Fruit fly (Drosophila melanogaster) whole organism, embryonic: ENCODE data around the gene CG8837.

Experiments used
- Atf6 ChIP-seq: fragments of 200-800 bp; sonication (Bioruptor generic); IDR thresholded peaks from 2 replicates; pipeline ENCODE4 v1.3.6; 2022; ENCODE audit warnings: missing biosample characterization, missing genetic modification characterization
- BtbVII ChIP-seq: fragments of 200-800 bp; sonication (Bioruptor generic); optimal IDR thresholded peaks from 3 replicates; lab custom pipeline; 2017; ENCODE audit warnings: missing biosample characterization, mild to moderate bottlenecking, missing genetic modification characterization
- CG10209 ChIP-seq: fragments of 200-800 bp; sonication (Bioruptor generic); optimal IDR thresholded peaks from 3 replicates; lab custom pipeline; 2017; ENCODE audit warnings: missing biosample characterization, mild to moderate bottlenecking, missing genetic modification characterization, missing genetic modification reagents
- CG10274 ChIP-seq: fragments of 200-800 bp; sonication (Bioruptor generic); optimal IDR thresholded peaks from 3 replicates; lab custom pipeline; 2017; ENCODE audit warnings: missing biosample characterization, mild to moderate bottlenecking, missing genetic modification characterization
- CG10565 ChIP-seq: fragments of 200-800 bp; sonication (Bioruptor generic); optimal IDR thresholded peaks from 3 replicates; lab custom pipeline; 2016; ENCODE audit warnings: missing biosample characterization, mild to moderate bottlenecking, missing genetic modification characterization
- CG12769 ChIP-seq: fragments of 200-800 bp; sonication (Bioruptor generic); optimal IDR thresholded peaks from 2 replicates; lab custom pipeline; 2019; ENCODE audit warnings: missing biosample characterization, mild to moderate bottlenecking, missing genetic modification characterization, moderate library complexity
- CG13775 ChIP-seq: fragments of 200-800 bp; sonication (Bioruptor generic); optimal IDR thresholded peaks from 3 replicates; lab custom pipeline; 2017; ENCODE audit warnings: missing biosample characterization, mild to moderate bottlenecking, missing genetic modification characterization
- CG14050 ChIP-seq: fragments of 200-800 bp; sonication (Bioruptor generic); IDR thresholded peaks from 3 replicates; pipeline ENCODE4 v1.3.6; 2022; ENCODE audit warnings: missing biosample characterization, missing genetic modification characterization
- CG14710 ChIP-seq: fragments of 200-800 bp; sonication (Bioruptor generic); optimal IDR thresholded peaks from 3 replicates; lab custom pipeline; 2019; ENCODE audit warnings: missing biosample characterization, mild to moderate bottlenecking, missing genetic modification characterization, moderate library complexity
- CG17359 ChIP-seq: fragments of 200-800 bp; sonication (Bioruptor generic); optimal IDR thresholded peaks from 3 replicates; lab custom pipeline; 2018; ENCODE audit warnings: missing biosample characterization, mild to moderate bottlenecking, missing genetic modification characterization, moderate library complexity
- CG18011 ChIP-seq: fragments of 200-800 bp; sonication (Bioruptor generic); optimal IDR thresholded peaks from 2 replicates; lab custom pipeline; 2017; ENCODE audit warnings: missing biosample characterization, missing genetic modification characterization, mild to moderate bottlenecking, moderate library complexity, missing genotype
- CG32772 ChIP-seq: fragments of 200-800 bp; sonication (Bioruptor generic); IDR thresholded peaks from 2 replicates; pipeline ENCODE4 v1.3.6; 2022; ENCODE audit warnings: missing biosample characterization, missing genetic modification characterization
- CG3726 ChIP-seq: fragments of 200-800 bp; sonication (Bioruptor generic); IDR thresholded peaks from 3 replicates; pipeline ENCODE4, ENCODE4 v1.3.6; 2022; ENCODE audit warnings: missing biosample characterization, missing genetic modification characterization
- CG4424 ChIP-seq: fragments of 200-800 bp; sonication (Bioruptor generic); optimal IDR thresholded peaks from 3 replicates; lab custom pipeline; 2016; ENCODE audit warnings: missing biosample characterization, missing genetic modification characterization
- CG6854 ChIP-seq: fragments of 200-800 bp; sonication (Bioruptor generic); optimal IDR thresholded peaks from 3 replicates; lab custom pipeline; 2017; ENCODE audit warnings: missing biosample characterization, mild to moderate bottlenecking, missing genetic modification characterization
- CG7987 ChIP-seq: fragments of 200-800 bp; sonication (Bioruptor generic); optimal IDR thresholded peaks from 2 replicates; lab custom pipeline; 2018; ENCODE audit warnings: missing biosample characterization, mild to moderate bottlenecking, missing genetic modification characterization, moderate library complexity
- Dbx ChIP-seq: fragments of 200-800 bp; sonication (Bioruptor generic); IDR thresholded peaks from 3 replicates; pipeline ENCODE4 v1.3.6; 2022; ENCODE audit warnings: missing biosample characterization, missing genetic modification characterization
- Dip2 ChIP-seq: fragments of 200-800 bp; sonication (Bioruptor generic); IDR thresholded peaks from 2 replicates; pipeline ENCODE4 v1.3.6; 2022; ENCODE audit warnings: missing biosample characterization, missing genetic modification characterization
- Dip3 ChIP-seq: fragments of 200-800 bp; sonication (Bioruptor generic); optimal IDR thresholded peaks from 3 replicates; lab custom pipeline; 2016; ENCODE audit warnings: missing biosample characterization, missing genetic modification characterization
- Eip74EF ChIP-seq, 2 experiments: fragments of 200-800 bp in 1 of 2; fragments of >200 bp in 1 of 2; sonication (Bioruptor generic) in 1 of 2; optimal IDR thresholded peaks; 2 replicates each; lab custom pipeline; 2017 to 2019; ENCODE audit warnings: missing biosample characterization in 2 of 2, missing genetic modification characterization in 2 of 2, mild to moderate bottlenecking in 1 of 2, moderate library complexity in 1 of 2
- Gsc ChIP-seq: fragments of 200-800 bp; sonication (Bioruptor generic); IDR thresholded peaks from 2 replicates; pipeline ENCODE4 v1.3.6; 2022; ENCODE audit warnings: missing biosample characterization, missing genetic modification characterization
- Gug ChIP-seq: fragments of 200-800 bp; sonication (Bioruptor generic); IDR thresholded peaks from 4 replicates; pipeline ENCODE4 v1.3.6; 2022; ENCODE audit warnings: missing biosample characterization, missing genetic modification characterization
- H15 ChIP-seq: fragments of 200-800 bp; sonication (Bioruptor generic); IDR thresholded peaks from 3 replicates; pipeline ENCODE4 v1.3.6; 2022; ENCODE audit warnings: missing biosample characterization, missing genetic modification characterization
- Hr78 ChIP-seq, 2 experiments: fragments of 200-800 bp in 1 of 2; fragments of >200 bp in 1 of 2; sonication (Bioruptor generic) in 1 of 2; optimal IDR thresholded peaks; 2 replicates each; lab custom pipeline; 2017 to 2019; ENCODE audit warnings: missing biosample characterization in 2 of 2, missing genetic modification characterization in 2 of 2, mild to moderate bottlenecking in 1 of 2, moderate library complexity in 1 of 2
- Jarid2 ChIP-seq: fragments of 200-800 bp; sonication (Bioruptor generic); optimal IDR thresholded peaks from 3 replicates; lab custom pipeline; 2017; ENCODE audit warnings: mild to moderate bottlenecking, missing biosample characterization, missing genetic modification reagents, missing genetic modification characterization
- Lim3 ChIP-seq: fragments of 200-800 bp; sonication (Bioruptor generic); IDR thresholded peaks from 2 replicates; pipeline ENCODE4 v1.3.6; 2022; ENCODE audit warnings: missing biosample characterization, missing genetic modification characterization
- MBD-R2 ChIP-seq: fragments of 200-800 bp; sonication (Bioruptor generic); IDR thresholded peaks from 2 replicates; pipeline ENCODE4 v1.3.6; 2022; ENCODE audit warnings: missing biosample characterization, missing genetic modification characterization
- Sry-δ ChIP-seq: fragments of 200-800 bp; sonication (Bioruptor generic); optimal IDR thresholded peaks from 2 replicates; lab custom pipeline; 2016; ENCODE audit warnings: missing biosample characterization, missing genetic modification characterization
- ap ChIP-seq: fragments of 200-800 bp; sonication (Bioruptor generic); IDR thresholded peaks from 2 replicates; pipeline ENCODE4 v1.3.6; 2022; ENCODE audit warnings: missing biosample characterization, missing genetic modification characterization
- ash1 ChIP-seq: fragments of 200-800 bp; sonication (Bioruptor generic); optimal IDR thresholded peaks from 2 replicates; lab custom pipeline; 2018; ENCODE audit warnings: missing biosample characterization, mild to moderate bottlenecking, missing genetic modification characterization
- dysf ChIP-seq: fragments of 200-800 bp; sonication (Bioruptor generic); IDR thresholded peaks from 3 replicates; pipeline ENCODE4 v1.3.6; 2022; ENCODE audit warnings: missing biosample characterization, missing genetic modification characterization
- exex ChIP-seq: fragments of 200-800 bp; sonication (Bioruptor generic); optimal IDR thresholded peaks from 4 replicates; lab custom pipeline; 2018; ENCODE audit warnings: missing biosample characterization, mild to moderate bottlenecking, missing genetic modification characterization, moderate library complexity
- fu2 ChIP-seq: fragments of 200-800 bp; sonication (Bioruptor generic); optimal IDR thresholded peaks from 2 replicates; lab custom pipeline; 2016; ENCODE audit warnings: missing biosample characterization, missing genetic modification characterization
- gcm ChIP-seq: fragments of 200-800 bp; sonication (Bioruptor generic); optimal IDR thresholded peaks from 2 replicates; lab custom pipeline; 2019; ENCODE audit warnings: missing biosample characterization, mild to moderate bottlenecking, missing genetic modification characterization, moderate library complexity
- jigr1 ChIP-seq: fragments of 200-800 bp; sonication (Bioruptor generic); IDR thresholded peaks from 3 replicates; pipeline ENCODE4 v1.3.6; 2022; ENCODE audit warnings: missing biosample characterization, missing genetic modification characterization
- ken ChIP-seq: fragments of 200-800 bp; sonication (Bioruptor generic); IDR thresholded peaks from 3 replicates; pipeline ENCODE4 v1.3.6; 2022; ENCODE audit warnings: missing biosample characterization, missing genetic modification characterization
- lilli ChIP-seq: fragments of 200-800 bp; sonication (Bioruptor generic); optimal IDR thresholded peaks from 3 replicates; lab custom pipeline; 2016; ENCODE audit warnings: missing biosample characterization, missing genetic modification characterization
- pan ChIP-seq, 4 experiments: fragments of >200 bp in 3 of 4; fragments of 200-800 bp in 1 of 4; sonication (Bioruptor generic) in 1 of 4; optimal IDR thresholded peaks in 3 of 4; IDR thresholded peaks in 1 of 4; 2 replicates each; pipeline versions ENCODE4 v1.3.6 to Lab custom; 2017 to 2022; ENCODE audit warnings: missing biosample characterization in 2 of 4, missing genetic modification characterization in 2 of 4, mixed read lengths in 1 of 4
- pb ChIP-seq: fragments of 200-800 bp; sonication (Bioruptor generic); optimal IDR thresholded peaks from 3 replicates; lab custom pipeline; 2016; ENCODE audit warnings: missing biosample characterization, missing genetic modification characterization
- pfk ChIP-seq: fragments of 200-800 bp; sonication (Bioruptor generic); optimal IDR thresholded peaks from 2 replicates; lab custom pipeline; 2018; ENCODE audit warnings: missing biosample characterization, mild to moderate bottlenecking, missing genetic modification characterization, moderate library complexity
- pita ChIP-seq: fragments of 200-800 bp; sonication (Bioruptor generic); optimal IDR thresholded peaks from 2 replicates; lab custom pipeline; 2017; ENCODE audit warnings: missing biosample characterization, mild to moderate bottlenecking, missing genetic modification characterization
- prd ChIP-seq, 3 experiments: fragments of >200 bp in 2 of 3; fragments of 200-800 bp in 1 of 3; sonication (Bioruptor generic) in 1 of 3; optimal IDR thresholded peaks in 2 of 3; IDR thresholded peaks in 1 of 3; 2 replicates in 2 of 3; 3 replicates in 1 of 3; pipeline versions ENCODE4 v1.3.6 to Lab custom; 2017 to 2022; ENCODE audit warnings: missing biosample characterization in 1 of 3, missing genetic modification characterization in 1 of 3
- pros ChIP-seq: fragments of 200-800 bp; sonication (Bioruptor generic); optimal IDR thresholded peaks from 3 replicates; lab custom pipeline; 2019; ENCODE audit warnings: missing biosample characterization, mild to moderate bottlenecking, missing genetic modification characterization, moderate library complexity
- sisA ChIP-seq: fragments of 200-800 bp; sonication (Bioruptor generic); IDR thresholded peaks from 2 replicates; pipeline ENCODE4 v1.3.6; 2022; ENCODE audit warnings: missing biosample characterization, missing genetic modification characterization
- slp2 ChIP-seq: fragments of 200-800 bp; sonication (Bioruptor generic); optimal IDR thresholded peaks from 2 replicates; lab custom pipeline; 2016; ENCODE audit warnings: missing biosample characterization, missing genetic modification characterization
- sqz ChIP-seq: fragments of 200-800 bp; sonication (Bioruptor generic); optimal IDR thresholded peaks from 3 replicates; lab custom pipeline; 2018; ENCODE audit warnings: missing biosample characterization, mild to moderate bottlenecking, missing genetic modification characterization
- stc ChIP-seq: fragments of 200-800 bp; sonication (Bioruptor generic); IDR thresholded peaks from 2 replicates; pipeline ENCODE4 v1.3.6; 2022; ENCODE audit warnings: missing biosample characterization, missing genetic modification characterization
- twi ChIP-seq: fragments of 200-800 bp; optimal IDR thresholded peaks from 2 replicates; lab custom pipeline; 2019; ENCODE audit warnings: missing biosample characterization, mild to moderate bottlenecking, missing genetic modification characterization, moderate library complexity

CG8837 gene

dm6 chr2L:3301755-3302499 lies 18.1 kb upstream of the CG8837 start (continued):
- peak; percentile 99 for TF ChIP-seq H15
- TF ChIP-seq ken: peak; percentile 99
- TF ChIP-seq Sry-δ (GFP tag; lab: Kevin White, UChicago): peak; percentile 87
- peak; percentile 99 for TF ChIP-seq slp2 (GFP tag; lab: Kevin White, UChicago)
- peak; percentile 100 for TF ChIP-seq Dip3 (GFP tag; lab: Kevin White, UChicago)
- TF ChIP-seq BtbVII (GFP tag; lab: Kevin White, UChicago): peak; percentile 100
- peak; percentile 99 for TF ChIP-seq ash1
- TF ChIP-seq CG3726 (GFP tag; lab: Robert Waterston, UW): peak; percentile 99
- peak; percentile 100 for TF ChIP-seq gcm (GFP tag; lab: Kevin White, UChicago)
- peak; percentile 100 for TF ChIP-seq CG10209 (GFP tag; lab: Kevin White, UChicago)
- TF ChIP-seq lilli (GFP tag; lab: Kevin White, UChicago): peak; percentile 100
- no peak for TF ChIP-seq pita (GFP tag; lab: Kevin White, UChicago)
- TF ChIP-seq CG14710: peak; percentile 98
- peak; percentile 99 for TF ChIP-seq CG6854
- TF ChIP-seq Atf6 (GFP tag; lab: Robert Waterston, UW): peak; percentile 100
- TF ChIP-seq Lim3 (GFP tag; lab: Robert Waterston, UW): peak; percentile 92
- peak; percentile 99 for TF ChIP-seq CG4424 (GFP tag; lab: Kevin White, UChicago)
- TF ChIP-seq CG14050 (GFP tag; lab: Robert Waterston, UW): peak; percentile 99
- peak; percentile 95 for TF ChIP-seq pros (GFP tag; lab: Kevin White, UChicago)
- peak; percentile 100 for TF ChIP-seq dysf (GFP tag; lab: Robert Waterston, UW)
- peak; percentile 94 for TF ChIP-seq CG18011 (GFP tag; lab: Kevin White, UChicago)
- peak in 1 of 2 experiments; percentile 94 for TF ChIP-seq Hr78 (GFP tag; optimal IDR thresholded peaks at IDR 0.05; lab: Kevin White, UChicago)
- peak; percentile 99 for TF ChIP-seq CG7987 (GFP tag; lab: Kevin White, UChicago)
- TF ChIP-seq CG13775 (GFP tag; lab: Kevin White, UChicago): peak; percentile 99
- no peak for TF ChIP-seq prd (optimal IDR thresholded peaks at IDR 0.05; lab: Kevin White, UChicago)
- peak; percentile 100 for TF ChIP-seq prd (GFP tag; IDR thresholded peaks at IDR 0.05; lab: Robert Waterston, UW)
- TF ChIP-seq ap (GFP tag; lab: Robert Waterston, UW): peak; percentile 94
- TF ChIP-seq fu2 (GFP tag; lab: Kevin White, UChicago): peak; percentile 99
- peak; percentile 99 for TF ChIP-seq Gug (GFP tag; lab: Robert Waterston, UW)
- peak; percentile 100 for TF ChIP-seq MBD-R2 (GFP tag; lab: Robert Waterston, UW)
- peak; percentile 100 for TF ChIP-seq CG12769 (tag; lab: Kevin White, UChicago)
- peak; percentile 99 for TF ChIP-seq CG10274 (GFP tag; lab: Kevin White, UChicago)
- TF ChIP-seq pb: peak; percentile 100
- peak; percentile 100 for TF ChIP-seq CG17359 (tag; lab: Kevin White, UChicago)
- TF ChIP-seq CG32772: peak; percentile 99
- peak in 1 of 2 experiments; percentile 98 for TF ChIP-seq Eip74EF (GFP tag; optimal IDR thresholded peaks at IDR 0.05; lab: Kevin White, UChicago)
- TF ChIP-seq Dip2 (GFP tag; lab: Robert Waterston, UW): peak; percentile 77
- peak; percentile 99 for TF ChIP-seq sqz (GFP tag; lab: Kevin White, UChicago)
- TF ChIP-seq Gsc (GFP tag; lab: Robert Waterston, UW): peak; percentile 97
- no peak for TF ChIP-seq pan (optimal IDR thresholded peaks at IDR 0.05; lab: Kevin White, UChicago)
- peak in 1 of 2 experiments; percentile 99 for TF ChIP-seq pan (GFP tag; optimal IDR thresholded peaks at IDR 0.05 in 1 of 2, IDR thresholded peaks at IDR 0.05 in 1 of 2)
- peak; percentile 95 for TF ChIP-seq jigr1
- peak; percentile 98 for TF ChIP-seq CG10565 (GFP tag; lab: Kevin White, UChicago)
- peak; percentile 100 for TF ChIP-seq Dbx
- peak; percentile 87 for TF ChIP-seq pfk (GFP tag; lab: Kevin White, UChicago)
- TF ChIP-seq Jarid2 (GFP tag; lab: Kevin White, UChicago): peak; percentile 96
- TF ChIP-seq twi (tag; lab: Kevin White, UChicago): peak; percentile 100
- peak; percentile 98 for TF ChIP-seq exex (tag; lab: Kevin White, UChicago)
- TF ChIP-seq sisA (GFP tag; lab: Robert Waterston, UW): peak; percentile 99
- peak; percentile 98 for TF ChIP-seq stc
